Worm (Caenorhabditis elegans) whole organism, L1 larva: ENCODE data around the gene Y48D7A.1.

Experiments
- lin-14 ChIP-seq: fragments of 200-800 bp; sonication (Bioruptor generic); optimal IDR thresholded peaks from 2 replicates; lab custom pipeline; 2018; ENCODE audit warnings: mild to moderate bottlenecking, missing genetic modification characterization, moderate library complexity, missing compliant biosample characterization
- lin-15B ChIP-seq: fragments of 150-350 bp; sonication (generic microtip); optimal IDR thresholded peaks from 3 replicates; lab custom pipeline; 2014; ENCODE audit warnings: missing biosample characterization, missing genetic modification characterization
- lin-39 ChIP-seq: fragments of 150-350 bp; optimal IDR thresholded peaks from 2 replicates; lab custom pipeline; 2014; ENCODE audit warnings: missing biosample characterization, missing genetic modification reagents, missing genetic modification characterization
- nhr-28 ChIP-seq: fragments of 150-350 bp; optimal IDR thresholded peaks from 2 replicates; lab custom pipeline; 2014; ENCODE audit warnings: missing biosample characterization, missing genetic modification characterization
- nhr-84 ChIP-seq: sonication (generic microtip); optimal IDR thresholded peaks from 2 replicates; lab custom pipeline; 2017; ENCODE audit warnings: missing biosample characterization, missing genetic modification characterization
- unc-62 ChIP-seq: fragments of 150-350 bp; optimal IDR thresholded peaks from 2 replicates; lab custom pipeline; 2014; ENCODE audit warnings: missing biosample characterization, missing genetic modification reagents, missing genetic modification characterization
- xbp-1 ChIP-seq: sonication (generic microtip); optimal IDR thresholded peaks from 2 replicates; lab custom pipeline; 2016; ENCODE audit warnings: missing genetic modification characterization, missing compliant biosample characterization

ce11 chrX:2970804-2971395 lies 38.4 kb upstream of the Y48D7A.1 start:
- TF ChIP-seq lin-14 = no peak
- TF ChIP-seq nhr-28 (tag; lab: Kevin White, UChicago) = no peak
- no peak for TF ChIP-seq lin-15B
- TF ChIP-seq xbp-1 = no peak
- TF ChIP-seq nhr-84 (tag; lab: Kevin White, UChicago) = no peak
- TF ChIP-seq unc-62 (GFP tag; lab: Kevin White, UChicago) = no peak
- no peak for TF ChIP-seq lin-39 (tag; lab: Kevin White, UChicago)
